Fruit fly (Drosophila melanogaster) whole organism, wandering third instar larva: ENCODE results near the gene Phae1.

Experiments used
- OdsH ChIP-seq: fragments of 200-800 bp; sonication (Bioruptor generic); optimal IDR thresholded peaks from 2 replicates; lab custom pipeline; 2016; ENCODE audit warnings: missing biosample characterization, mild to moderate bottlenecking, missing genetic modification characterization
- brk ChIP-seq: fragments of 200-800 bp; sonication (Bioruptor generic); optimal IDR thresholded peaks from 2 replicates; lab custom pipeline; 2016; ENCODE audit warnings: missing biosample characterization, mild to moderate bottlenecking, missing genetic modification characterization
- psq ChIP-seq: fragments of 200-800 bp; sonication (Bioruptor generic); optimal IDR thresholded peaks from 3 replicates; lab custom pipeline; 2017; ENCODE audit warnings: missing biosample characterization, mild to moderate bottlenecking, missing genetic modification characterization, moderate library complexity

dm6 chr2L:12078123-12078658, 31.0 kb upstream of the Phae1 start:
- TF ChIP-seq OdsH (GFP tag; lab: Kevin White, UChicago) (no peak), brk (GFP tag; lab: Kevin White, UChicago) (no peak), psq (no peak)
